Worm (Caenorhabditis elegans) whole organism, young adult: ENCODE measurements around the gene hsp-43.

Source experiments
- B0035.1 ChIP-seq: sonication (generic microtip); optimal IDR thresholded peaks from 2 replicates; lab custom pipeline; 2016; ENCODE audit warnings: missing genetic modification characterization, mild to moderate bottlenecking, missing compliant biosample characterization, missing genotype, missing genetic modification reagents
- B0261.1 ChIP-seq: sonication (generic microtip); optimal IDR thresholded peaks from 2 replicates; lab custom pipeline; 2016; ENCODE audit warnings: mild to moderate bottlenecking, missing genetic modification characterization, moderate library complexity, missing compliant biosample characterization
- B0336.3 ChIP-seq: fragments of 200-800 bp; sonication (Bioruptor generic); IDR thresholded peaks from 2 replicates; pipeline ENCODE4 v1.3.6; 2022; ENCODE audit warnings: missing genetic modification characterization, missing compliant biosample characterization
- D2030.7 ChIP-seq: fragments of 200-800 bp; sonication (Bioruptor generic); IDR thresholded peaks from 2 replicates; pipeline ENCODE4 v1.3.6; 2022; ENCODE audit warnings: missing genetic modification reagents, missing genetic modification characterization, missing compliant biosample characterization
- F37B4.10 ChIP-seq: fragments of 200-800 bp; sonication (Bioruptor generic); IDR thresholded peaks from 2 replicates; pipeline ENCODE4 v1.3.6; 2022; ENCODE audit warnings: missing genetic modification characterization, missing compliant biosample characterization
- Y53G8AR.9 ChIP-seq: fragments of 200-800 bp; sonication (Bioruptor generic); conservative IDR thresholded peaks from 2 replicates; pipeline ENCODE4 v1.3.6; 2022; ENCODE audit warnings: missing genetic modification reagents, missing genetic modification characterization, missing compliant biosample characterization
- akir-1 ChIP-seq: fragments of 200-800 bp; sonication (Bioruptor generic); optimal IDR thresholded peaks from 2 replicates; lab custom pipeline; 2018; ENCODE audit warnings: mild to moderate bottlenecking, missing genetic modification characterization, moderate library complexity, missing compliant biosample characterization
- athp-1 ChIP-seq: sonication (generic microtip); optimal IDR thresholded peaks from 2 replicates; lab custom pipeline; 2017; ENCODE audit warnings: mild to moderate bottlenecking, missing genetic modification characterization, missing compliant biosample characterization
- attf-5 ChIP-seq: fragments of 200-800 bp; sonication (Bioruptor generic); optimal IDR thresholded peaks from 2 replicates; lab custom pipeline; 2018; ENCODE audit warnings: mild to moderate bottlenecking, missing genetic modification characterization, missing compliant biosample characterization
- cebp-1 ChIP-seq, 2 experiments: fragments of 200-800 bp in 1 of 2; sonication (Bioruptor generic) in 1 of 2; sonication (generic microtip) in 1 of 2; IDR thresholded peaks in 1 of 2; optimal IDR thresholded peaks in 1 of 2; 2 replicates each; pipeline versions ENCODE4 v1.3.6 to Lab custom; 2017 to 2022; ENCODE audit warnings: missing compliant biosample characterization in 2 of 2, missing genetic modification characterization in 2 of 2, mild to moderate bottlenecking in 1 of 2, missing genetic modification reagents in 1 of 2, moderate library complexity in 1 of 2
- cebp-2 ChIP-seq: fragments of 200-800 bp; sonication (Bioruptor generic); IDR thresholded peaks from 2 replicates; pipeline ENCODE4 v1.3.6; 2022; ENCODE audit warnings: missing genetic modification characterization, missing compliant biosample characterization
- egl-18 ChIP-seq: fragments of 200-800 bp; sonication (Bioruptor generic); IDR thresholded peaks from 2 replicates; pipeline ENCODE4 v1.3.6; 2022; ENCODE audit warnings: missing genetic modification reagents, missing genetic modification characterization, missing compliant biosample characterization
- egrh-3 ChIP-seq: fragments of 200-800 bp; sonication (Bioruptor generic); IDR thresholded peaks from 2 replicates; pipeline ENCODE4 v1.3.6; 2022; ENCODE audit warnings: missing genetic modification reagents, missing genetic modification characterization, missing compliant biosample characterization
- ekl-4 ChIP-seq: fragments of 200-800 bp; sonication (Bioruptor generic); IDR thresholded peaks from 2 replicates; pipeline ENCODE4 v1.3.6; 2022; ENCODE audit warnings: missing genetic modification reagents, missing genetic modification characterization, missing compliant biosample characterization
- gei-17 ChIP-seq: fragments of 200-800 bp; sonication (Bioruptor generic); optimal IDR thresholded peaks from 2 replicates; lab custom pipeline; 2018; ENCODE audit warnings: mild to moderate bottlenecking, missing genetic modification characterization, missing compliant biosample characterization
- him-1 ChIP-seq: sonication (generic microtip); optimal IDR thresholded peaks from 2 replicates; lab custom pipeline; 2016; ENCODE audit warnings: missing genotype, missing genetic modification reagents, missing genetic modification characterization, missing compliant biosample characterization
- hlh-12 ChIP-seq: sonication (generic microtip); optimal IDR thresholded peaks from 2 replicates; lab custom pipeline; 2016; ENCODE audit warnings: missing genetic modification characterization, missing compliant biosample characterization
- hmg-1.2 ChIP-seq: fragments of 200-800 bp; sonication (Bioruptor generic); IDR thresholded peaks from 2 replicates; pipeline ENCODE4 v1.3.6; 2022; ENCODE audit warnings: missing genetic modification reagents, missing genetic modification characterization, missing compliant biosample characterization
- hmg-20 ChIP-seq: fragments of 200-800 bp; sonication (Bioruptor generic); IDR thresholded peaks from 2 replicates; pipeline ENCODE4 v1.3.6; 2022; ENCODE audit warnings: missing genetic modification reagents, missing genetic modification characterization, missing compliant biosample characterization
- hrde-1 ChIP-seq: sonication (generic microtip); optimal IDR thresholded peaks from 2 replicates; lab custom pipeline; 2016; ENCODE audit warnings: missing genetic modification characterization, mild to moderate bottlenecking, missing compliant biosample characterization, moderate library complexity, missing genotype, missing genetic modification reagents, borderline replicate concordance
- lin-35 ChIP-seq, 3 experiments: fragments of 150-350 bp in 2 of 3; sonication (generic microtip) in 1 of 3; optimal IDR thresholded peaks; 2 replicates each; lab custom pipeline; 2014 to 2018; ENCODE audit warnings: missing biosample characterization in 3 of 3, missing genetic modification characterization in 3 of 3, missing genetic modification reagents in 3 of 3
- lin-40 ChIP-seq: sonication (generic microtip); optimal IDR thresholded peaks from 2 replicates; lab custom pipeline; 2016; ENCODE audit warnings: missing genetic modification characterization, mild to moderate bottlenecking, missing compliant biosample characterization, missing genotype, missing genetic modification reagents
- lin-54 ChIP-seq: fragments of 200-800 bp; sonication (Bioruptor generic); optimal IDR thresholded peaks from 2 replicates; lab custom pipeline; 2018; ENCODE audit warnings: mild to moderate bottlenecking, missing genetic modification characterization, missing compliant biosample characterization
- mel-28 ChIP-seq: sonication (generic microtip); optimal IDR thresholded peaks from 2 replicates; lab custom pipeline; 2016; ENCODE audit warnings: borderline replicate concordance, mild to moderate bottlenecking, missing genetic modification characterization, missing compliant biosample characterization
- nfya-1 ChIP-seq: sonication (generic microtip); optimal IDR thresholded peaks from 2 replicates; lab custom pipeline; 2017; ENCODE audit warnings: antibody characterized with exemption, missing compliant biosample characterization, missing genetic modification characterization, borderline replicate concordance; ENCODE audit not compliant: insufficient read depth
- nfyb-1 ChIP-seq: fragments of 200-800 bp; sonication (Bioruptor generic); IDR thresholded peaks from 2 replicates; pipeline ENCODE4 v1.3.6; 2022; ENCODE audit warnings: missing genetic modification reagents, missing genetic modification characterization, missing compliant biosample characterization
- nhr-80 ChIP-seq: sonication (generic microtip); optimal IDR thresholded peaks from 2 replicates; lab custom pipeline; 2016; ENCODE audit warnings: missing genetic modification characterization, missing compliant biosample characterization
- unc-130 ChIP-seq: sonication (generic microtip); optimal IDR thresholded peaks from 2 replicates; lab custom pipeline; 2016; ENCODE audit warnings: missing genetic modification reagents, missing genetic modification characterization, missing compliant biosample characterization
- zfh-2 ChIP-seq: fragments of 200-800 bp; sonication (Bioruptor generic); conservative IDR thresholded peaks from 2 replicates; pipeline ENCODE4 v1.3.6; 2022; ENCODE audit warnings: missing genetic modification reagents, missing genetic modification characterization, missing compliant biosample characterization
- ztf-22 ChIP-seq: fragments of 200-800 bp; sonication (Bioruptor generic); optimal IDR thresholded peaks from 2 replicates; lab custom pipeline; 2018; ENCODE audit warnings: mild to moderate bottlenecking, missing genetic modification characterization, moderate library complexity, missing compliant biosample characterization

hsp-43 gene

DNA sequence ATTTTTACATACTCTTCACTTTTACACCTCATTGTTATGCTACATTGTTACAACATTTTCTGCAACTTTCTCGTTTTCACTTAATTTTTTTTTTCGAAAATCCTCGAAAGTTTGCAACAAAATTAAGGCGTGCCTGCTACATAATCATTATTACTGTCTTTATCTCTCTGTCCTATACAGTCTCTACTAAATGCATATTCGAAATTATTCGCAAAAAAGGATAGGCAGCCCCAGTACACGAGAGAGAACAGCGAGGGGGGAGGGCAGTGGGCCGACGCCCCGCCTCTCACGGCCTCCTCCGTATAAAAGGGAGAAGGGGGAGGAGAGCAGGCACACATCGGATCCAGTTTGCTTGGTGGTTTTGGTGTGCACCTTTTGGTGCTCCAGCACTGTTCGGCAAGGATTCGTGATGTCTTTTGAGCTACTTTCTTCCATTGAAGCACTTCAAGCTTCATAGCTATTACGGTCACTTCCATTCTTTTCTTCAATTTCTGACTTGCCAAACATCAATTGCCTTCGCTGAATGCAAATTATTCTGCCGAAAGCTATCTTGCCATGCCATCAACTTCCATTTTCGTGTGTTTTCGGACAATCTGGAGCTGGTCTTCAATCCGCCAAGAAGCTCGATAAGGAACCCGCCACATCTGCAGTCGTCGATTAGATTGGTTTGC is 16.7 kb upstream of the hsp-43 start (continued):
- TF ChIP-seq egrh-3 (GFP tag; lab: Robert Waterston, UW) (peak; percentile 85), nfya-1 (tag; lab: Kevin White, UChicago) (no peak), mel-28 (tag; lab: Kevin White, UChicago) (no peak), attf-5 (GFP tag; lab: Kevin White, UChicago) (peak; percentile 17)

DNA sequence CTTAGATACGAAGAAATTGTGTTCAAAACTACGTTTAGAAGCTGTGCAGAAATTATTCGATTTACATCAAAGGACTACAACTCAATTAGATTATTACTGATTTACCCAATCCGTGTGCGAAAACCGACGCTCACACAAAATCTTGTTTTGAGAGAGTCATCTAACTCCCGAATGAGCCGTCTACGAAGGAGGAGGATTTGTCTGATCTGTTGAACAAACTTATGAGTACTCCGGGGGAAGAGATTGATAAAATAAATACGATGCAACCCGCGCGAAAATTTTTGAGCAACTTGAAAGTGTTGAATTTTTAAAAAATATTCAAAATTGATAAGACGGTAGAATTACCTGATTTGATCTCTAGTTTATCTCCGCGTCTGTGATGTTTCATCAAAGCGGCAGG is 16.0 kb upstream of the hsp-43 start:
- TF ChIP-seq him-1 (tag; lab: Kevin White, UChicago) (no peak), F37B4.10 (GFP tag; lab: Robert Waterston, UW) (no peak), egl-18 (GFP tag; lab: Robert Waterston, UW) (no peak), athp-1 (no peak), cebp-2 (GFP tag; lab: Robert Waterston, UW) (no peak), akir-1 (no peak)

DNA sequence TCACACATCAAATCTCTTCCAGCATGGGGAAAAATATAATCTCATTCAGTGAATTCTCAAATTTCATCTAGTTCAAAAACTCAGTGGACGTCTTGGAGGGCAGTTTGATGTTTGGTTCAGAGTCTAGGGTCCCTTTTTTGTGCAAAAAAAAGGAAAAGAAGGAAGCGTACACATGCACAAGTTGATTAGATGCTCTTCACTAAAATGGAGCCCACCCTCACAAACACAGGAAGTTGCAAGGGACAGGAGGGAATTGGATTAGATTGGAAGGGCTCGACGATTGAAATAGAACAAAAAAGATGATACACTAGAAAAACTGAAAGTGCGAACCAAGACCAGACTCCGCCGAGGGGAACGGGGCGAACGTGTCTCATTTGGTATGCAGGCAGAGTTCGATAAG is 15.5 kb upstream of the hsp-43 start:
- TF ChIP-seq hlh-12 = no peak
- TF ChIP-seq unc-130 = no peak
- peak in 1 of 3 experiments; percentile 35 for TF ChIP-seq lin-35 (GFP tag; optimal IDR thresholded peaks at IDR 0.05; lab: Kevin White, UChicago)
- TF ChIP-seq, all 124 proteins: peak for 1

- TF ChIP-seq nfyb-1 (0 out of 2 replicates have a peak, but pooled peaks have one; percentile 38), ztf-22 (GFP tag; lab: Kevin White, UChicago) (peak; percentile 28), cebp-1 (GFP tag; IDR thresholded peaks at IDR 0.05; lab: Robert Waterston, UW) (no peak), cebp-1 (tag; optimal IDR thresholded peaks at IDR 0.05; lab: Kevin White, UChicago) (peak; percentile 49), D2030.7 (GFP tag; lab: Robert Waterston, UW) (no peak), ekl-4 (no peak), nhr-80 (tag; lab: Kevin White, UChicago) (peak; percentile 84), hmg-20 (GFP tag; lab: Robert Waterston, UW) (no peak), B0261.1 (tag; lab: Kevin White, UChicago) (no peak), hmg-1.2 (GFP tag; lab: Robert Waterston, UW) (peak; percentile 31; the same call in 1 of the 2 replicates), B0035.1 (tag; lab: Kevin White, UChicago) (no peak), B0336.3 (0 out of 2 replicates have a peak, but pooled peaks have one; percentile 29), lin-40 (tag; lab: Kevin White, UChicago) (peak; percentile 16), gei-17 (GFP tag; lab: Kevin White, UChicago) (peak; percentile 9), zfh-2 (GFP tag; lab: Robert Waterston, UW) (0 out of 2 replicates have a peak, but pooled peaks have one; percentile 33), lin-54 (GFP tag; lab: Kevin White, UChicago) (no peak), hrde-1 (tag; lab: Kevin White, UChicago) (no peak), Y53G8AR.9 (GFP tag; lab: Robert Waterston, UW) (0 out of 2 replicates have a peak, but pooled peaks have one; percentile 40)
- TF ChIP-seq, all 124 proteins: peak for 10
These were observed 15.0 kb upstream of the hsp-43 start for ce11 chrX:6250272-6250752.
